Worm (Caenorhabditis elegans) whole organism, L4 larva: ENCODE results near the gene W08F4.12.

Experiments
- F37D6.2 ChIP-seq: sonication (generic microtip); optimal IDR thresholded peaks from 2 replicates; lab custom pipeline; 2016; ENCODE audit warnings: mild to moderate bottlenecking, missing genetic modification characterization, missing compliant biosample characterization
- F49E8.2 ChIP-seq: sonication (generic microtip); optimal IDR thresholded peaks from 2 replicates; lab custom pipeline; 2016; ENCODE audit warnings: missing compliant biosample characterization, mild to moderate bottlenecking, missing genetic modification characterization, borderline replicate concordance
- R02D3.7 ChIP-seq: fragments of 150-350 bp; sonication (generic microtip); optimal IDR thresholded peaks from 3 replicates; lab custom pipeline; 2014; ENCODE audit warnings: missing biosample characterization, missing genetic modification characterization
- aha-1 ChIP-seq: fragments of 150-350 bp; peaks from one replicate; lab custom pipeline; 2014; ENCODE audit warnings: missing biosample characterization, missing genetic modification characterization
- ama-1 ChIP-seq: fragments of 150-350 bp; optimal IDR thresholded peaks from 2 replicates; lab custom pipeline; 2014; ENCODE audit warnings: inconsistent platforms, mixed read lengths
- attf-4 ChIP-seq: sonication (generic microtip); optimal IDR thresholded peaks from 3 replicates; lab custom pipeline; 2017; ENCODE audit warnings: missing biosample characterization, missing genetic modification characterization
- ceh-28 ChIP-seq: fragments of 150-350 bp; optimal IDR thresholded peaks from 2 replicates; lab custom pipeline; 2014; ENCODE audit warnings: missing biosample characterization, missing genetic modification reagents, missing genetic modification characterization
- ceh-62 ChIP-seq: sonication (generic microtip); optimal IDR thresholded peaks from 2 replicates; lab custom pipeline; 2017; ENCODE audit warnings: missing biosample characterization, missing genetic modification characterization
- ces-1 ChIP-seq: fragments of 150-350 bp; sonication (generic microtip); optimal IDR thresholded peaks from 4 replicates; lab custom pipeline; 2014; ENCODE audit warnings: missing biosample characterization, missing genetic modification reagents, missing genetic modification characterization
- daf-12 ChIP-seq: fragments of 150-350 bp; optimal IDR thresholded peaks from 2 replicates; lab custom pipeline; 2014; ENCODE audit warnings: missing biosample characterization, missing genetic modification reagents, missing genetic modification characterization
- daf-19 ChIP-seq: fragments of 200-800 bp; sonication (Bioruptor generic); conservative IDR thresholded peaks from 2 replicates; pipeline ENCODE4 v1.3.6; 2022; ENCODE audit warnings: missing genetic modification characterization, missing compliant biosample characterization
- dpl-1 ChIP-seq: fragments of 150-350 bp; optimal IDR thresholded peaks from 2 replicates; lab custom pipeline; 2014; ENCODE audit warnings: missing biosample characterization, missing genetic modification reagents, missing genetic modification characterization
- dve-1 ChIP-seq: sonication (generic microtip); optimal IDR thresholded peaks from 2 replicates; lab custom pipeline; 2017; ENCODE audit warnings: antibody characterized with exemption, mild to moderate bottlenecking, missing genetic modification characterization, missing compliant biosample characterization; ENCODE audit not compliant: insufficient read depth
- egl-27 ChIP-seq: sonication (generic microtip); optimal IDR thresholded peaks from 3 replicates; lab custom pipeline; 2017; ENCODE audit warnings: missing biosample characterization, missing genetic modification reagents, missing genetic modification characterization
- hlh-11 ChIP-seq: fragments of 200-800 bp; sonication (Bioruptor generic); optimal IDR thresholded peaks from 2 replicates; lab custom pipeline; 2018; ENCODE audit warnings: mild to moderate bottlenecking, missing genetic modification characterization, missing compliant biosample characterization
- hlh-30 ChIP-seq: sonication (generic microtip); optimal IDR thresholded peaks from 2 replicates; lab custom pipeline; 2017; ENCODE audit warnings: antibody characterized with exemption, mild to moderate bottlenecking, missing genetic modification characterization, missing compliant biosample characterization; ENCODE audit not compliant: insufficient read depth
- hmg-1.1 ChIP-seq: fragments of 200-800 bp; sonication (Bioruptor generic); IDR thresholded peaks from 2 replicates; pipeline ENCODE4 v1.3.6; 2022; ENCODE audit warnings: missing genetic modification reagents, missing genetic modification characterization, missing compliant biosample characterization
- lin-13 ChIP-seq: fragments of 150-350 bp; optimal IDR thresholded peaks from 2 replicates; lab custom pipeline; 2014; ENCODE audit warnings: missing biosample characterization, missing genetic modification reagents, missing genetic modification characterization
- lin-29 ChIP-seq: fragments of 200-800 bp; sonication (Bioruptor generic); IDR thresholded peaks from 2 replicates; pipeline ENCODE4 v1.3.6; 2022; ENCODE audit warnings: missing genetic modification reagents, missing genetic modification characterization, missing compliant biosample characterization
- lin-38 ChIP-seq: fragments of 200-800 bp; sonication (Bioruptor generic); IDR thresholded peaks from 2 replicates; pipeline ENCODE4 v1.3.6; 2022; ENCODE audit warnings: missing genetic modification reagents, missing genetic modification characterization, missing compliant biosample characterization
- lin-39 ChIP-seq: fragments of 150-350 bp; optimal IDR thresholded peaks from 2 replicates; lab custom pipeline; 2014; ENCODE audit warnings: missing biosample characterization, missing genetic modification reagents, missing genetic modification characterization
- lir-3 ChIP-seq: sonication (generic microtip); optimal IDR thresholded peaks from 2 replicates; lab custom pipeline; 2016; ENCODE audit warnings: mild to moderate bottlenecking, missing genetic modification characterization, missing compliant biosample characterization
- lsy-2 ChIP-seq, 2 experiments: fragments of 150-350 bp in 1 of 2; sonication (generic microtip) in 1 of 2; optimal IDR thresholded peaks; 2 replicates each; lab custom pipeline; 2014 to 2017; ENCODE audit warnings: missing biosample characterization in 2 of 2, missing genetic modification characterization in 2 of 2
- mdl-1 ChIP-seq, 2 experiments: fragments of 150-350 bp in 1 of 2; sonication (generic microtip) in 1 of 2; optimal IDR thresholded peaks; 2 replicates each; lab custom pipeline; 2014 to 2017; ENCODE audit warnings: missing biosample characterization in 2 of 2, missing genetic modification characterization in 2 of 2
- mep-1 ChIP-seq: fragments of 150-350 bp; sonication (generic microtip); optimal IDR thresholded peaks from 3 replicates; lab custom pipeline; 2014; ENCODE audit warnings: missing biosample characterization, missing genetic modification characterization
- mes-2 ChIP-seq: sonication (generic microtip); optimal IDR thresholded peaks from 2 replicates; lab custom pipeline; 2016; ENCODE audit warnings: missing genotype, mild to moderate bottlenecking, missing genetic modification characterization, missing compliant biosample characterization; ENCODE audit not compliant: poor library complexity, severe bottlenecking
- nhr-10 ChIP-seq: fragments of 150-350 bp; optimal IDR thresholded peaks from 2 replicates; lab custom pipeline; 2014; ENCODE audit warnings: missing biosample characterization, missing genetic modification characterization
- nhr-237 ChIP-seq: sonication (generic microtip); optimal IDR thresholded peaks from 2 replicates; lab custom pipeline; 2017; ENCODE audit warnings: missing biosample characterization, missing genetic modification characterization
- nhr-28 ChIP-seq: fragments of 150-350 bp; optimal IDR thresholded peaks from 2 replicates; lab custom pipeline; 2014; ENCODE audit warnings: missing biosample characterization, missing genetic modification characterization
- nhr-41 ChIP-seq: fragments of 200-800 bp; sonication (Bioruptor generic); IDR thresholded peaks from 2 replicates; pipeline ENCODE4 v1.3.6; 2022; ENCODE audit warnings: missing genetic modification reagents, missing genetic modification characterization, missing compliant biosample characterization
- pha-4 ChIP-seq, 2 experiments: fragments of 150-350 bp in 1 of 2; fragments of 200-800 bp in 1 of 2; sonication (Bioruptor generic) in 1 of 2; IDR thresholded peaks in 1 of 2; optimal IDR thresholded peaks in 1 of 2; 2 replicates each; pipeline versions ENCODE4 v1.3.6 to Lab custom; 2014 to 2022; ENCODE audit warnings: missing genetic modification characterization in 2 of 2, missing genetic modification reagents in 2 of 2, missing biosample characterization in 1 of 2, missing compliant biosample characterization in 1 of 2
- unc-39 ChIP-seq: sonication (generic microtip); optimal IDR thresholded peaks from 2 replicates; lab custom pipeline; 2017; ENCODE audit warnings: missing biosample characterization, missing genetic modification characterization
- unc-62 ChIP-seq, 3 experiments: fragments of 150-350 bp in 1 of 3; sonication (generic microtip); optimal IDR thresholded peaks in 2 of 3; peaks in 1 of 3; 1 replicate in 1 of 3; 2 replicates in 2 of 3; lab custom pipeline; 2014 to 2017; ENCODE audit warnings: missing biosample characterization in 3 of 3, missing genetic modification characterization in 3 of 3, missing genetic modification reagents in 3 of 3, missing genotype in 1 of 3
- zfp-2 ChIP-seq: sonication (generic microtip); optimal IDR thresholded peaks from 2 replicates; lab custom pipeline; 2016; ENCODE audit warnings: mild to moderate bottlenecking, missing genetic modification characterization, missing compliant biosample characterization

Gene W08F4.12

ce11 chrII:608341-608740, 24.1 kb upstream of the W08F4.12 start, which contains the start of gene W04H10.6:
W04H10.6 (minus strand) TSS chrII:608441.
- no peak for TF ChIP-seq nhr-41 (GFP tag; lab: Robert Waterston, UW)
- TF ChIP-seq unc-62 (GFP tag; optimal IDR thresholded peaks at IDR 0.05 in 1 of 2; lab: Kevin White, UChicago): peak in 1 of 2 experiments; percentile 10
- no peak for TF ChIP-seq unc-62 (tag; optimal IDR thresholded peaks at IDR 0.05; lab: Kevin White, UChicago)

ce11 chrII:606033-606432, 21.8 kb upstream of the W08F4.12 start, which contains the start of gene W04H10.5:
W04H10.5 (plus strand) TSS chrII:606333.
- TF ChIP-seq hmg-1.1 (GFP tag; lab: Robert Waterston, UW) (no peak), mes-2 (tag; lab: Kevin White, UChicago) (no peak), lin-38 (GFP tag; lab: Robert Waterston, UW) (no peak), zfp-2 (no peak)
- TF ChIP-seq, all 104 proteins: peak for 0

- TF ChIP-seq egl-27 (no peak), R02D3.7 (tag; lab: Kevin White, UChicago) (no peak), daf-12 (no peak), daf-19 (GFP tag; lab: Robert Waterston, UW) (no peak), lir-3 (tag; lab: Kevin White, UChicago) (no peak), unc-39 (tag; lab: Kevin White, UChicago) (no peak), pha-4 (GFP tag; IDR thresholded peaks at IDR 0.05; lab: Robert Waterston, UW) (no peak), pha-4 (tag; optimal IDR thresholded peaks at IDR 0.05; lab: Kevin White, UChicago) (no peak), lin-13 (no peak), lin-39 (tag; lab: Kevin White, UChicago) (no peak), ama-1 (lab: Kevin White, UChicago) (no peak)
Measured at ce11 chrII:605267-605666, 21.0 kb upstream of the W08F4.12 start, which contains the start of gene W04H10.2. W04H10.2 (plus strand) TSS chrII:605567.

- no peak for TF ChIP-seq lir-3 (tag; lab: Kevin White, UChicago)
- TF ChIP-seq nhr-28 (tag; lab: Kevin White, UChicago): peak; percentile 61
- TF ChIP-seq mes-2 (tag; lab: Kevin White, UChicago): no peak
- peak; percentile 45 for TF ChIP-seq dve-1 (tag; lab: Kevin White, UChicago)
- TF ChIP-seq ceh-62 (tag; lab: Kevin White, UChicago): no peak
- peak; percentile 88 for TF ChIP-seq hlh-11 (tag; lab: Kevin White, UChicago)
- peak; percentile 19 for TF ChIP-seq dpl-1 (GFP tag; lab: Kevin White, UChicago)
- peak; percentile 94 for TF ChIP-seq hlh-30
- peak in 1 of 2 experiments; percentile 96 for TF ChIP-seq unc-62 (GFP tag; optimal IDR thresholded peaks at IDR 0.05 in 1 of 2; lab: Kevin White, UChicago)
- no peak for TF ChIP-seq unc-62 (tag; optimal IDR thresholded peaks at IDR 0.05; lab: Kevin White, UChicago)
- no peak for TF ChIP-seq pha-4 (GFP tag; IDR thresholded peaks at IDR 0.05; lab: Robert Waterston, UW)
- no peak for TF ChIP-seq pha-4 (tag; optimal IDR thresholded peaks at IDR 0.05; lab: Kevin White, UChicago)
- TF ChIP-seq ama-1 (lab: Kevin White, UChicago): no peak
- TF ChIP-seq lin-38 (GFP tag; lab: Robert Waterston, UW): no peak
- no peak for TF ChIP-seq nhr-10
- no peak for TF ChIP-seq F49E8.2 (tag; lab: Kevin White, UChicago)
- no peak for TF ChIP-seq ceh-28 (tag; lab: Kevin White, UChicago)
- peak; percentile 89 for TF ChIP-seq aha-1
- no peak for TF ChIP-seq nhr-237 (tag; lab: Kevin White, UChicago)
- TF ChIP-seq F37D6.2: no peak
- no peak for TF ChIP-seq lin-29 (GFP tag; lab: Robert Waterston, UW)
- TF ChIP-seq unc-39 (tag; lab: Kevin White, UChicago): no peak
- TF ChIP-seq attf-4 (tag; lab: Kevin White, UChicago): no peak
- peak; percentile 72 for TF ChIP-seq mep-1 (tag; lab: Kevin White, UChicago)
- no peak for TF ChIP-seq ces-1
- TF ChIP-seq lsy-2 (tag; optimal IDR thresholded peaks at IDR 0.05; lab: Kevin White, UChicago): peak in 1 of 2 experiments; percentile 68
- peak in 1 of 2 experiments; percentile 80 for TF ChIP-seq mdl-1 (tag; optimal IDR thresholded peaks at IDR 0.05; lab: Kevin White, UChicago)
- TF ChIP-seq lin-13: peak; percentile 55
Measured at ce11 chrII:602969-603368, 18.7 kb upstream of the W08F4.12 start.
